Fruit fly (Drosophila melanogaster) whole organism, embryonic: Measurements from ENCODE around the gene CG2964.

ENCODE experiments used
- Abd-B ChIP-seq: fragments of 200-800 bp; sonication (Bioruptor generic); optimal IDR thresholded peaks from 2 replicates; lab custom pipeline; 2018; ENCODE audit warnings: missing biosample characterization, mild to moderate bottlenecking, missing genetic modification characterization, moderate library complexity
- Adf1 ChIP-seq: fragments of 200-800 bp; sonication (Bioruptor generic); IDR thresholded peaks from 2 replicates; pipeline ENCODE4 v1.3.6; 2022; ENCODE audit warnings: missing biosample characterization, missing genetic modification characterization
- Blimp-1 ChIP-seq: fragments of 200-800 bp; sonication (Bioruptor generic); optimal IDR thresholded peaks from 3 replicates; lab custom pipeline; 2018; ENCODE audit warnings: missing biosample characterization, missing genetic modification characterization, mild to moderate bottlenecking, moderate library complexity, missing genetic modification reagents
- CG10543 ChIP-seq: fragments of 200-800 bp; sonication (Bioruptor generic); optimal IDR thresholded peaks from 3 replicates; lab custom pipeline; 2017; ENCODE audit warnings: missing biosample characterization, mild to moderate bottlenecking, missing genetic modification characterization, moderate library complexity
- CG11085 ChIP-seq: fragments of 200-800 bp; sonication (Bioruptor generic); IDR thresholded peaks from 2 replicates; pipeline ENCODE4 v1.3.6; 2022; ENCODE audit warnings: missing biosample characterization, missing genetic modification characterization
- CG11093 ChIP-seq: fragments of 200-800 bp; sonication (Bioruptor generic); IDR thresholded peaks from 3 replicates; pipeline ENCODE4 v1.3.6; 2022; ENCODE audit warnings: missing biosample characterization, missing genetic modification characterization
- CG12659 ChIP-seq: fragments of 200-800 bp; sonication (Bioruptor generic); optimal IDR thresholded peaks from 3 replicates; lab custom pipeline; 2017; ENCODE audit warnings: mild to moderate bottlenecking, missing biosample characterization, missing genetic modification reagents, missing genetic modification characterization
- CG16863 ChIP-seq: fragments of 200-800 bp; sonication (Bioruptor generic); optimal IDR thresholded peaks from 3 replicates; lab custom pipeline; 2016; ENCODE audit warnings: missing biosample characterization, missing genetic modification characterization
- CG17186 ChIP-seq: fragments of 200-800 bp; sonication (Bioruptor generic); optimal IDR thresholded peaks from 3 replicates; lab custom pipeline; 2017; ENCODE audit warnings: missing biosample characterization, missing genetic modification reagents, missing genetic modification characterization
- CG18764 ChIP-seq: fragments of 200-800 bp; sonication (Bioruptor generic); optimal IDR thresholded peaks from 3 replicates; lab custom pipeline; 2016; ENCODE audit warnings: missing biosample characterization, missing genetic modification characterization
- CG2129 ChIP-seq: fragments of 200-800 bp; sonication (Bioruptor generic); IDR thresholded peaks from 2 replicates; pipeline ENCODE4 v1.3.6; 2022; ENCODE audit warnings: missing biosample characterization, missing genetic modification characterization; ENCODE audit not compliant: partially characterized antibody
- CG30403 ChIP-seq: fragments of 200-800 bp; sonication (Bioruptor generic); optimal IDR thresholded peaks from 3 replicates; lab custom pipeline; 2016; ENCODE audit warnings: missing biosample characterization, missing genetic modification characterization
- CG32532 ChIP-seq: fragments of 200-800 bp; sonication (Bioruptor generic); IDR thresholded peaks from 2 replicates; pipeline ENCODE4 v1.3.6; 2022; ENCODE audit warnings: missing biosample characterization, missing genetic modification characterization
- CG34376 ChIP-seq: fragments of 200-800 bp; sonication (Bioruptor generic); optimal IDR thresholded peaks from 2 replicates; lab custom pipeline; 2018; ENCODE audit warnings: missing biosample characterization, mild to moderate bottlenecking, missing genetic modification characterization
- CG4282 ChIP-seq: fragments of 200-800 bp; sonication (Bioruptor generic); optimal IDR thresholded peaks from 2 replicates; lab custom pipeline; 2016; ENCODE audit warnings: missing biosample characterization, missing genetic modification characterization
- CG6254 ChIP-seq: fragments of 200-800 bp; sonication (Bioruptor generic); optimal IDR thresholded peaks from 3 replicates; lab custom pipeline; 2017; ENCODE audit warnings: mild to moderate bottlenecking, missing biosample characterization, missing genetic modification reagents, missing genetic modification characterization
- CG7357 ChIP-seq: fragments of 200-800 bp; sonication (Bioruptor generic); IDR thresholded peaks from 3 replicates; pipeline ENCODE4 v1.3.6; 2022; ENCODE audit warnings: missing biosample characterization, missing genetic modification characterization
- Dad ChIP-seq: fragments of 200-800 bp; sonication (Bioruptor generic); optimal IDR thresholded peaks from 3 replicates; lab custom pipeline; 2016; ENCODE audit warnings: missing biosample characterization, missing genetic modification characterization
- Dek ChIP-seq: fragments of 200-800 bp; sonication (Bioruptor generic); optimal IDR thresholded peaks from 3 replicates; lab custom pipeline; 2019; ENCODE audit warnings: missing biosample characterization, mild to moderate bottlenecking, missing genetic modification characterization, moderate library complexity
- Doc2 ChIP-seq: fragments of 200-800 bp; sonication (Bioruptor generic); IDR thresholded peaks from 2 replicates; pipeline ENCODE4 v1.3.6; 2022; ENCODE audit warnings: missing biosample characterization, missing genetic modification characterization
- MBD-R2 ChIP-seq: fragments of 200-800 bp; sonication (Bioruptor generic); IDR thresholded peaks from 2 replicates; pipeline ENCODE4 v1.3.6; 2022; ENCODE audit warnings: missing biosample characterization, missing genetic modification characterization
- Nf-YC ChIP-seq: fragments of 200-800 bp; optimal IDR thresholded peaks from 3 replicates; lab custom pipeline; 2019; ENCODE audit warnings: missing biosample characterization, mild to moderate bottlenecking, missing genetic modification characterization, moderate library complexity
- Scr ChIP-seq: fragments of 200-800 bp; sonication (Bioruptor generic); IDR thresholded peaks from 2 replicates; pipeline ENCODE4 v1.3.6; 2022; ENCODE audit warnings: missing biosample characterization, missing genetic modification characterization; ENCODE audit not compliant: partially characterized antibody
- Side ChIP-seq: fragments of 200-800 bp; sonication (Bioruptor generic); optimal IDR thresholded peaks from 2 replicates; lab custom pipeline; 2016; ENCODE audit warnings: missing biosample characterization, missing genetic modification characterization
- Sry-δ ChIP-seq: fragments of 200-800 bp; sonication (Bioruptor generic); optimal IDR thresholded peaks from 2 replicates; lab custom pipeline; 2016; ENCODE audit warnings: missing biosample characterization, missing genetic modification characterization
- Xrp1 ChIP-seq: fragments of 200-800 bp; sonication (Bioruptor generic); IDR thresholded peaks from 2 replicates; pipeline ENCODE4 v1.3.6; 2022; ENCODE audit warnings: missing biosample characterization, missing genetic modification characterization
- al ChIP-seq: fragments of 200-800 bp; sonication (Bioruptor generic); IDR thresholded peaks from 2 replicates; pipeline ENCODE4 v1.3.6; 2022; ENCODE audit warnings: missing biosample characterization, missing genetic modification characterization
- bowl ChIP-seq: fragments of 200-800 bp; sonication (Bioruptor generic); IDR thresholded peaks from 2 replicates; pipeline ENCODE4 v1.3.6; 2022; ENCODE audit warnings: missing biosample characterization, missing genetic modification characterization
- cad ChIP-seq: fragments of >200 bp; optimal IDR thresholded peaks from 2 replicates; lab custom pipeline; 2017; ENCODE audit warnings: missing biosample characterization, missing genetic modification characterization
- ci ChIP-seq: fragments of 200-800 bp; sonication (Bioruptor generic); IDR thresholded peaks from 3 replicates; pipeline ENCODE4 v1.3.6; 2022; ENCODE audit warnings: missing biosample characterization, missing genetic modification characterization
- croc ChIP-seq: fragments of 200-800 bp; sonication (Bioruptor generic); conservative IDR thresholded peaks from 3 replicates; pipeline ENCODE4 v1.3.6; 2022; ENCODE audit warnings: missing biosample characterization, missing genetic modification characterization
- exex ChIP-seq: fragments of 200-800 bp; sonication (Bioruptor generic); optimal IDR thresholded peaks from 4 replicates; lab custom pipeline; 2018; ENCODE audit warnings: missing biosample characterization, mild to moderate bottlenecking, missing genetic modification characterization, moderate library complexity
- fd3F ChIP-seq: fragments of 200-800 bp; sonication (Bioruptor generic); optimal IDR thresholded peaks from 2 replicates; lab custom pipeline; 2018; ENCODE audit warnings: missing biosample characterization, mild to moderate bottlenecking, missing genetic modification characterization, moderate library complexity
- gcm ChIP-seq: fragments of 200-800 bp; sonication (Bioruptor generic); optimal IDR thresholded peaks from 2 replicates; lab custom pipeline; 2019; ENCODE audit warnings: missing biosample characterization, mild to moderate bottlenecking, missing genetic modification characterization, moderate library complexity
- grau ChIP-seq: fragments of 200-800 bp; optimal IDR thresholded peaks from 3 replicates; lab custom pipeline; 2019; ENCODE audit warnings: missing biosample characterization, mild to moderate bottlenecking, missing genetic modification characterization, moderate library complexity
- gsb-n ChIP-seq: fragments of 200-800 bp; sonication (Bioruptor generic); optimal IDR thresholded peaks from 3 replicates; lab custom pipeline; 2018; ENCODE audit warnings: missing biosample characterization, mild to moderate bottlenecking, missing genetic modification characterization
- ham ChIP-seq: fragments of 200-800 bp; sonication (Bioruptor generic); IDR thresholded peaks from 2 replicates; pipeline ENCODE4 v1.3.6; 2022; ENCODE audit warnings: missing biosample characterization, missing genetic modification characterization
- hth ChIP-seq: fragments of >200 bp; optimal IDR thresholded peaks from 2 replicates; lab custom pipeline; 2017; ENCODE audit warnings: inconsistent platforms
- ken ChIP-seq: fragments of 200-800 bp; sonication (Bioruptor generic); IDR thresholded peaks from 3 replicates; pipeline ENCODE4 v1.3.6; 2022; ENCODE audit warnings: missing biosample characterization, missing genetic modification characterization
- lab ChIP-seq: fragments of 200-800 bp; sonication (Bioruptor generic); optimal IDR thresholded peaks from 3 replicates; lab custom pipeline; 2017; ENCODE audit warnings: missing biosample characterization, missing genetic modification characterization, mild to moderate bottlenecking, moderate library complexity, missing genetic modification reagents
- mam ChIP-seq: fragments of 200-800 bp; sonication (Bioruptor generic); optimal IDR thresholded peaks from 3 replicates; lab custom pipeline; 2016; ENCODE audit warnings: missing biosample characterization, missing genetic modification characterization
- phol ChIP-seq: fragments of 200-800 bp; sonication (Bioruptor generic); optimal IDR thresholded peaks from 3 replicates; lab custom pipeline; 2018; ENCODE audit warnings: missing biosample characterization, mild to moderate bottlenecking, missing genetic modification characterization, moderate library complexity
- pnt ChIP-seq: fragments of 200-800 bp; sonication (Bioruptor generic); optimal IDR thresholded peaks from 3 replicates; lab custom pipeline; 2016; ENCODE audit warnings: missing biosample characterization, missing genetic modification characterization
- ssp ChIP-seq: fragments of 200-800 bp; sonication (Bioruptor generic); IDR thresholded peaks from 2 replicates; pipeline ENCODE4 v1.3.6; 2022; ENCODE audit warnings: missing biosample characterization, missing genetic modification characterization
- stc ChIP-seq: fragments of 200-800 bp; sonication (Bioruptor generic); IDR thresholded peaks from 2 replicates; pipeline ENCODE4 v1.3.6; 2022; ENCODE audit warnings: missing biosample characterization, missing genetic modification characterization
- trem ChIP-seq: fragments of 200-800 bp; optimal IDR thresholded peaks from 3 replicates; lab custom pipeline; 2019; ENCODE audit warnings: missing biosample characterization, mild to moderate bottlenecking, missing genetic modification characterization, moderate library complexity
- trh ChIP-seq: fragments of 200-800 bp; sonication (Bioruptor generic); optimal IDR thresholded peaks from 2 replicates; lab custom pipeline; 2016; ENCODE audit warnings: missing biosample characterization, missing genetic modification characterization
- tup ChIP-seq: fragments of 200-800 bp; sonication (Bioruptor generic); optimal IDR thresholded peaks from 2 replicates; lab custom pipeline; 2016; ENCODE audit warnings: missing biosample characterization, mild to moderate bottlenecking, missing genetic modification characterization, moderate library complexity
- twi ChIP-seq: fragments of 200-800 bp; optimal IDR thresholded peaks from 2 replicates; lab custom pipeline; 2019; ENCODE audit warnings: missing biosample characterization, mild to moderate bottlenecking, missing genetic modification characterization, moderate library complexity
- zen ChIP-seq: fragments of 200-800 bp; sonication (Bioruptor generic); optimal IDR thresholded peaks from 3 replicates; lab custom pipeline; 2018; ENCODE audit warnings: missing biosample characterization, mild to moderate bottlenecking, missing genetic modification characterization, moderate library complexity

CG2964 gene

dm6 chr2L:2765659-2766373, 46.4 kb upstream of the CG2964 start, which contains the start of the genes Snx21 and aph-1 (continued):
- TF ChIP-seq Doc2 (GFP tag; lab: Robert Waterston, UW), result 0 out of 2 replicates have a peak, but pooled peaks have one; percentile 47
- TF ChIP-seq Abd-B (GFP tag; lab: Kevin White, UChicago), result peak; percentile 93
- TF ChIP-seq CG10543 (GFP tag; lab: Kevin White, UChicago), result peak; percentile 95
- TF ChIP-seq trem, result peak; percentile 87
- TF ChIP-seq Nf-YC, result peak; percentile 87
- TF ChIP-seq CG4282 (GFP tag; lab: Kevin White, UChicago), result peak; percentile 64
- TF ChIP-seq trh (GFP tag; lab: Kevin White, UChicago), result peak; percentile 83
- TF ChIP-seq CG17186 (GFP tag; lab: Kevin White, UChicago), result peak; percentile 54
- TF ChIP-seq ci, result peak; percentile 82
- peak; percentile 76 for TF ChIP-seq tup
- no peak for TF ChIP-seq hth
- peak; percentile 67 for TF ChIP-seq CG11085 (GFP tag; lab: Robert Waterston, UW)
- peak; percentile 92 for TF ChIP-seq CG32532
- peak; percentile 83 for TF ChIP-seq croc
- peak; percentile 95 for TF ChIP-seq lab
- TF ChIP-seq phol (tag; lab: Kevin White, UChicago), result peak; percentile 93
- peak; percentile 82 for TF ChIP-seq CG34376 (GFP tag; lab: Kevin White, UChicago)
- peak; percentile 81 for TF ChIP-seq al (GFP tag; lab: Robert Waterston, UW)
- peak; percentile 94 for TF ChIP-seq mam
- TF ChIP-seq CG12659 (GFP tag; lab: Kevin White, UChicago), result peak; percentile 95
- peak; percentile 91 for TF ChIP-seq Dek (tag; lab: Kevin White, UChicago)
- TF ChIP-seq Sry-δ (GFP tag; lab: Kevin White, UChicago), result peak; percentile 67
- peak; percentile 67 for TF ChIP-seq ham
- TF ChIP-seq exex, result peak; percentile 77
- peak; percentile 89 for TF ChIP-seq pnt (GFP tag; lab: Kevin White, UChicago)
- TF ChIP-seq MBD-R2 (GFP tag; lab: Robert Waterston, UW), result peak; percentile 84; the same call in 1 of the 2 replicates
- peak; percentile 90 for TF ChIP-seq gsb-n
- TF ChIP-seq bowl (GFP tag; lab: Robert Waterston, UW), result peak; percentile 33; the same call in 1 of the 2 replicates
- peak; percentile 86 for TF ChIP-seq Dad (GFP tag; lab: Kevin White, UChicago)
- TF ChIP-seq zen (tag; lab: Kevin White, UChicago), result peak; percentile 89
- peak; percentile 95 for TF ChIP-seq CG30403 (GFP tag; lab: Kevin White, UChicago)
- TF ChIP-seq gcm (GFP tag; lab: Kevin White, UChicago), result peak; percentile 91
- TF ChIP-seq CG18764, result peak; percentile 82
- TF ChIP-seq cad (GFP tag; lab: Kevin White, UChicago), result no peak
- peak; percentile 84 for TF ChIP-seq CG6254 (GFP tag; lab: Kevin White, UChicago)
- peak; percentile 33; the same call in 1 of the 2 replicates for TF ChIP-seq Scr (GFP tag; lab: Robert Waterston, UW)
- no peak for TF ChIP-seq CG2129 (GFP tag; lab: Robert Waterston, UW)
- TF ChIP-seq ssp (GFP tag; lab: Robert Waterston, UW), result peak; percentile 80
- TF ChIP-seq CG16863 (GFP tag; lab: Kevin White, UChicago), result peak; percentile 85
- TF ChIP-seq Side (GFP tag; lab: Kevin White, UChicago), result peak; percentile 90
- TF ChIP-seq Xrp1, result peak; percentile 94
- peak; percentile 88 for TF ChIP-seq Blimp-1
- peak; percentile 82 for TF ChIP-seq CG11093
- TF ChIP-seq ken (GFP tag; lab: Robert Waterston, UW), result peak; percentile 79
- peak; percentile 86 for TF ChIP-seq twi (tag; lab: Kevin White, UChicago)
- peak; percentile 84; the same call in 2 of the 3 replicates for TF ChIP-seq CG7357 (GFP tag; lab: Robert Waterston, UW)
- peak; percentile 74 for TF ChIP-seq Adf1 (GFP tag; lab: Robert Waterston, UW)
- peak; percentile 88 for TF ChIP-seq fd3F (GFP tag; lab: Kevin White, UChicago)
- TF ChIP-seq grau (tag; lab: Kevin White, UChicago), result peak; percentile 93
- TF ChIP-seq stc (GFP tag; lab: Robert Waterston, UW), result peak; percentile 89
